Worm (Caenorhabditis elegans) whole organism, midembryonic: ENCODE measurements around the gene aos-1.

ENCODE experiments used
- T22C8.4 ChIP-seq: fragments of 200-800 bp; sonication (Bioruptor generic); IDR thresholded peaks from 2 replicates; pipeline ENCODE4 v1.3.6; 2022; ENCODE audit warnings: missing genetic modification characterization, missing compliant biosample characterization
- cog-1 ChIP-seq: sonication (generic microtip); optimal IDR thresholded peaks from 2 replicates; lab custom pipeline; 2016; ENCODE audit warnings: missing genetic modification characterization, missing compliant biosample characterization
- flt-1 ChIP-seq: fragments of 200-800 bp; sonication (Bioruptor generic); IDR thresholded peaks from 2 replicates; pipeline ENCODE4 v1.3.6; 2022; ENCODE audit warnings: missing genetic modification characterization, missing compliant biosample characterization
- klf-2 ChIP-seq: fragments of 200-800 bp; sonication (Bioruptor generic); conservative IDR thresholded peaks from 2 replicates; pipeline ENCODE4 v1.3.6; 2022; ENCODE audit warnings: missing genetic modification reagents, missing genetic modification characterization, missing compliant biosample characterization
- med-1 ChIP-seq: sonication (generic microtip); optimal IDR thresholded peaks from 2 replicates; lab custom pipeline; 2017; ENCODE audit warnings: missing genetic modification characterization, mild to moderate bottlenecking, missing compliant biosample characterization, antibody characterized with exemption, missing genetic modification reagents; ENCODE audit not compliant: insufficient read depth
- ref-1 ChIP-seq: fragments of 200-800 bp; sonication (Bioruptor generic); conservative IDR thresholded peaks from 2 replicates; pipeline ENCODE4 v1.3.6; 2022; ENCODE audit warnings: missing genetic modification reagents, missing genetic modification characterization, missing compliant biosample characterization
- tab-1 ChIP-seq: fragments of 200-800 bp; sonication (Bioruptor generic); IDR thresholded peaks from 2 replicates; pipeline ENCODE4 v1.3.6; 2022; ENCODE audit warnings: missing genetic modification characterization, missing compliant biosample characterization
- ztf-23 ChIP-seq: fragments of 200-800 bp; sonication (Bioruptor generic); IDR thresholded peaks from 2 replicates; pipeline ENCODE4 v1.3.6; 2022; ENCODE audit warnings: missing genetic modification reagents, missing genetic modification characterization, missing compliant biosample characterization
- ztf-29 ChIP-seq: fragments of 200-800 bp; sonication (Bioruptor generic); IDR thresholded peaks from 2 replicates; pipeline ENCODE4 v1.3.6; 2022; ENCODE audit warnings: missing genetic modification reagents, missing genetic modification characterization, missing compliant biosample characterization

The aos-1 gene

ce11 chrV:10105412-10105811 is 24.7 kb downstream of the aos-1 start, which contains the start of gene C08B6.2:
C08B6.2 (plus strand) TSS chrV:10105712.
- TF ChIP-seq flt-1 (GFP tag; lab: Robert Waterston, UW) (no peak), cog-1 (tag; lab: Kevin White, UChicago) (no peak), klf-2 (GFP tag; lab: Robert Waterston, UW) (no peak), T22C8.4 (GFP tag; lab: Robert Waterston, UW) (no peak), ref-1 (GFP tag; lab: Robert Waterston, UW) (no peak), ztf-29 (GFP tag; lab: Robert Waterston, UW) (no peak), tab-1 (no peak)

- TF ChIP-seq ztf-29 (GFP tag; lab: Robert Waterston, UW) = no peak
- TF ChIP-seq flt-1 (GFP tag; lab: Robert Waterston, UW) = no peak
- no peak for TF ChIP-seq cog-1 (tag; lab: Kevin White, UChicago)
- TF ChIP-seq med-1 (GFP tag; lab: Kevin White, UChicago) = no peak
- TF ChIP-seq T22C8.4 (GFP tag; lab: Robert Waterston, UW) = no peak
- no peak for TF ChIP-seq klf-2 (GFP tag; lab: Robert Waterston, UW)
- TF ChIP-seq ref-1 (GFP tag; lab: Robert Waterston, UW) = no peak
- TF ChIP-seq ztf-23 (GFP tag; lab: Robert Waterston, UW) = no peak
- no peak for TF ChIP-seq tab-1
These were observed 25.2 kb downstream of the aos-1 start, which contains the start of gene ugt-17 for ce11 chrV:10104785-10105310. ugt-17 (minus strand) TSS chrV:10104964.

ce11 chrV:10103811-10104210 is 26.3 kb downstream of the aos-1 start:
- no peak for TF ChIP-seq T22C8.4 (GFP tag; lab: Robert Waterston, UW)
- no peak for TF ChIP-seq klf-2 (GFP tag; lab: Robert Waterston, UW)
- no peak for TF ChIP-seq ztf-29 (GFP tag; lab: Robert Waterston, UW)
- no peak for TF ChIP-seq cog-1 (tag; lab: Kevin White, UChicago)
- no peak for TF ChIP-seq ztf-23 (GFP tag; lab: Robert Waterston, UW)
- no peak for TF ChIP-seq med-1 (GFP tag; lab: Kevin White, UChicago)
- no peak for TF ChIP-seq flt-1 (GFP tag; lab: Robert Waterston, UW)
- no peak for TF ChIP-seq ref-1 (GFP tag; lab: Robert Waterston, UW)
- no peak for TF ChIP-seq tab-1

ce11 chrV:10101916-10102315 is 28.2 kb downstream of the aos-1 start, which contains the start of gene C08B6.14:
C08B6.14 (minus strand) TSS chrV:10102016.
- TF ChIP-seq ref-1 (GFP tag; lab: Robert Waterston, UW) (no peak), ztf-29 (GFP tag; lab: Robert Waterston, UW) (no peak), ztf-23 (GFP tag; lab: Robert Waterston, UW) (no peak), cog-1 (tag; lab: Kevin White, UChicago) (no peak), tab-1 (no peak), klf-2 (GFP tag; lab: Robert Waterston, UW) (no peak), flt-1 (GFP tag; lab: Robert Waterston, UW) (no peak)

- TF ChIP-seq med-1 (GFP tag; lab: Kevin White, UChicago) = no peak
- TF ChIP-seq klf-2 (GFP tag; lab: Robert Waterston, UW) = no peak
- no peak for TF ChIP-seq ztf-23 (GFP tag; lab: Robert Waterston, UW)
- TF ChIP-seq ref-1 (GFP tag; lab: Robert Waterston, UW) = no peak
- no peak for TF ChIP-seq cog-1 (tag; lab: Kevin White, UChicago)
- TF ChIP-seq ztf-29 (GFP tag; lab: Robert Waterston, UW) = no peak
- TF ChIP-seq T22C8.4 (GFP tag; lab: Robert Waterston, UW) = no peak
- TF ChIP-seq tab-1 = no peak
- TF ChIP-seq flt-1 (GFP tag; lab: Robert Waterston, UW) = no peak
These were observed 31.7 kb downstream of the aos-1 start, which contains the start of gene ugt-47 for ce11 chrV:10098429-10098828. ugt-47 (minus strand) TSS chrV:10098597.

ce11 chrV:10096932-10097331 is 33.2 kb downstream of the aos-1 start:
- TF ChIP-seq ztf-23 (GFP tag; lab: Robert Waterston, UW) (no peak), klf-2 (GFP tag; lab: Robert Waterston, UW) (no peak), T22C8.4 (GFP tag; lab: Robert Waterston, UW) (no peak), ztf-29 (GFP tag; lab: Robert Waterston, UW) (no peak), flt-1 (GFP tag; lab: Robert Waterston, UW) (no peak)

ce11 chrV:10094374-10094773 is 35.7 kb downstream of the aos-1 start, which contains the start of gene srd-49:
srd-49 (plus strand) TSS chrV:10094674.
- TF ChIP-seq klf-2 (GFP tag; lab: Robert Waterston, UW) (no peak), ztf-23 (GFP tag; lab: Robert Waterston, UW) (no peak), T22C8.4 (GFP tag; lab: Robert Waterston, UW) (no peak), med-1 (GFP tag; lab: Kevin White, UChicago) (no peak), tab-1 (no peak), ztf-29 (GFP tag; lab: Robert Waterston, UW) (no peak), ref-1 (GFP tag; lab: Robert Waterston, UW) (no peak), cog-1 (tag; lab: Kevin White, UChicago) (no peak), flt-1 (GFP tag; lab: Robert Waterston, UW) (no peak)

ce11 chrV:10091152-10091551 is 38.9 kb downstream of the aos-1 start, which contains the start of gene R04B5.11:
R04B5.11 (minus strand) TSS chrV:10091252.
- TF ChIP-seq T22C8.4 (GFP tag; lab: Robert Waterston, UW) (no peak), cog-1 (tag; lab: Kevin White, UChicago) (no peak), klf-2 (GFP tag; lab: Robert Waterston, UW) (no peak), ref-1 (GFP tag; lab: Robert Waterston, UW) (no peak), tab-1 (no peak), med-1 (GFP tag; lab: Kevin White, UChicago) (no peak), ztf-29 (GFP tag; lab: Robert Waterston, UW) (no peak), flt-1 (GFP tag; lab: Robert Waterston, UW) (no peak), ztf-23 (GFP tag; lab: Robert Waterston, UW) (no peak)

- TF ChIP-seq ref-1 (GFP tag; lab: Robert Waterston, UW) = no peak
- TF ChIP-seq cog-1 (tag; lab: Kevin White, UChicago) = no peak
- TF ChIP-seq flt-1 (GFP tag; lab: Robert Waterston, UW) = no peak
- no peak for TF ChIP-seq ztf-23 (GFP tag; lab: Robert Waterston, UW)
- no peak for TF ChIP-seq med-1 (GFP tag; lab: Kevin White, UChicago)
- no peak for TF ChIP-seq klf-2 (GFP tag; lab: Robert Waterston, UW)
- no peak for TF ChIP-seq T22C8.4 (GFP tag; lab: Robert Waterston, UW)
- no peak for TF ChIP-seq tab-1
- no peak for TF ChIP-seq ztf-29 (GFP tag; lab: Robert Waterston, UW)
These were observed 39.6 kb downstream of the aos-1 start, which contains the start of gene R04B5.7 for ce11 chrV:10090461-10090860. R04B5.7 (minus strand) TSS chrV:10090561.
